Worm (Caenorhabditis elegans) whole organism, midembryonic: ENCODE measurements around the gene srw-68.

Source experiments
- T22C8.4 ChIP-seq: fragments of 200-800 bp; sonication (Bioruptor generic); IDR thresholded peaks from 2 replicates; pipeline ENCODE4 v1.3.6; 2022; ENCODE audit warnings: missing genetic modification characterization, missing compliant biosample characterization
- cog-1 ChIP-seq: sonication (generic microtip); optimal IDR thresholded peaks from 2 replicates; lab custom pipeline; 2016; ENCODE audit warnings: missing genetic modification characterization, missing compliant biosample characterization
- flt-1 ChIP-seq: fragments of 200-800 bp; sonication (Bioruptor generic); IDR thresholded peaks from 2 replicates; pipeline ENCODE4 v1.3.6; 2022; ENCODE audit warnings: missing genetic modification characterization, missing compliant biosample characterization
- klf-2 ChIP-seq: fragments of 200-800 bp; sonication (Bioruptor generic); conservative IDR thresholded peaks from 2 replicates; pipeline ENCODE4 v1.3.6; 2022; ENCODE audit warnings: missing genetic modification reagents, missing genetic modification characterization, missing compliant biosample characterization
- med-1 ChIP-seq: sonication (generic microtip); optimal IDR thresholded peaks from 2 replicates; lab custom pipeline; 2017; ENCODE audit warnings: missing genetic modification characterization, mild to moderate bottlenecking, missing compliant biosample characterization, antibody characterized with exemption, missing genetic modification reagents; ENCODE audit not compliant: insufficient read depth
- ref-1 ChIP-seq: fragments of 200-800 bp; sonication (Bioruptor generic); conservative IDR thresholded peaks from 2 replicates; pipeline ENCODE4 v1.3.6; 2022; ENCODE audit warnings: missing genetic modification reagents, missing genetic modification characterization, missing compliant biosample characterization
- tab-1 ChIP-seq: fragments of 200-800 bp; sonication (Bioruptor generic); IDR thresholded peaks from 2 replicates; pipeline ENCODE4 v1.3.6; 2022; ENCODE audit warnings: missing genetic modification characterization, missing compliant biosample characterization
- ztf-23 ChIP-seq: fragments of 200-800 bp; sonication (Bioruptor generic); IDR thresholded peaks from 2 replicates; pipeline ENCODE4 v1.3.6; 2022; ENCODE audit warnings: missing genetic modification reagents, missing genetic modification characterization, missing compliant biosample characterization
- ztf-29 ChIP-seq: fragments of 200-800 bp; sonication (Bioruptor generic); IDR thresholded peaks from 2 replicates; pipeline ENCODE4 v1.3.6; 2022; ENCODE audit warnings: missing genetic modification reagents, missing genetic modification characterization, missing compliant biosample characterization

Gene srw-68

ce11 chrV:7415780-7416428, 10.6 kb downstream of the srw-68 start, which contains the start of gene F18E3.13:
Gene F18E3.13 (plus strand): TSS chrV:7416164.
- TF ChIP-seq ref-1 (no peak), med-1 (no peak), tab-1 (GFP tag; lab: Robert Waterston, UW) (no peak), klf-2 (GFP tag; lab: Robert Waterston, UW) (no peak), ztf-23 (GFP tag; lab: Robert Waterston, UW) (no peak), T22C8.4 (GFP tag; lab: Robert Waterston, UW) (no peak), cog-1 (tag; lab: Kevin White, UChicago) (no peak), flt-1 (GFP tag; lab: Robert Waterston, UW) (no peak), ztf-29 (no peak)

- TF ChIP-seq ztf-23 (GFP tag; lab: Robert Waterston, UW) (no peak), med-1 (no peak), cog-1 (tag; lab: Kevin White, UChicago) (no peak), flt-1 (GFP tag; lab: Robert Waterston, UW) (no peak), ref-1 (no peak), T22C8.4 (GFP tag; lab: Robert Waterston, UW) (no peak), tab-1 (GFP tag; lab: Robert Waterston, UW) (no peak), klf-2 (GFP tag; lab: Robert Waterston, UW) (no peak), ztf-29 (no peak)
These were observed 11.6 kb downstream of the srw-68 start, which contains the start of gene F18E3.12 for ce11 chrV:7414909-7415308. Gene F18E3.12 (plus strand): TSS chrV:7414985.

- TF ChIP-seq klf-2 (GFP tag; lab: Robert Waterston, UW) (no peak), ztf-23 (GFP tag; lab: Robert Waterston, UW) (no peak), flt-1 (GFP tag; lab: Robert Waterston, UW) (no peak), ztf-29 (no peak), med-1 (no peak), tab-1 (GFP tag; lab: Robert Waterston, UW) (no peak), cog-1 (tag; lab: Kevin White, UChicago) (no peak), T22C8.4 (GFP tag; lab: Robert Waterston, UW) (no peak)
These were observed 13.3 kb downstream of the srw-68 start, which contains the start of gene F18E3.11 for ce11 chrV:7413107-7413774. Gene F18E3.11 (plus strand): TSS chrV:7413482.

ce11 chrV:7411695-7412094, 14.8 kb downstream of the srw-68 start, which contains the start of gene str-41:
Gene str-41 (plus strand): TSS chrV:7411995.
- no peak for TF ChIP-seq tab-1 (GFP tag; lab: Robert Waterston, UW)
- TF ChIP-seq ref-1, result no peak
- TF ChIP-seq T22C8.4 (GFP tag; lab: Robert Waterston, UW), result no peak
- TF ChIP-seq ztf-23 (GFP tag; lab: Robert Waterston, UW), result no peak
- no peak for TF ChIP-seq med-1
- TF ChIP-seq cog-1 (tag; lab: Kevin White, UChicago), result no peak
- no peak for TF ChIP-seq flt-1 (GFP tag; lab: Robert Waterston, UW)
- TF ChIP-seq klf-2 (GFP tag; lab: Robert Waterston, UW), result no peak

- TF ChIP-seq med-1, result no peak
- no peak for TF ChIP-seq klf-2 (GFP tag; lab: Robert Waterston, UW)
- no peak for TF ChIP-seq ref-1
- no peak for TF ChIP-seq ztf-23 (GFP tag; lab: Robert Waterston, UW)
- TF ChIP-seq flt-1 (GFP tag; lab: Robert Waterston, UW), result no peak
- TF ChIP-seq cog-1 (tag; lab: Kevin White, UChicago), result no peak
- TF ChIP-seq T22C8.4 (GFP tag; lab: Robert Waterston, UW), result no peak
- no peak for TF ChIP-seq tab-1 (GFP tag; lab: Robert Waterston, UW)
- TF ChIP-seq ztf-29, result no peak
These were observed 16.9 kb downstream of the srw-68 start, which contains the start of gene R13D7.2 for ce11 chrV:7409599-7409998. Gene R13D7.2 (plus strand): TSS chrV:7409899.

ce11 chrV:7408520-7408919, 18.0 kb downstream of the srw-68 start, which contains the start of gene srt-6:
Gene srt-6 (minus strand): TSS chrV:7408814.
- TF ChIP-seq cog-1 (tag; lab: Kevin White, UChicago) (no peak), klf-2 (GFP tag; lab: Robert Waterston, UW) (no peak), ref-1 (no peak), med-1 (no peak)

- no peak for TF ChIP-seq flt-1 (GFP tag; lab: Robert Waterston, UW)
- TF ChIP-seq T22C8.4 (GFP tag; lab: Robert Waterston, UW), result no peak
- TF ChIP-seq ztf-23 (GFP tag; lab: Robert Waterston, UW), result no peak
- no peak for TF ChIP-seq tab-1 (GFP tag; lab: Robert Waterston, UW)
- TF ChIP-seq med-1, result no peak
- no peak for TF ChIP-seq cog-1 (tag; lab: Kevin White, UChicago)
- TF ChIP-seq ztf-29, result no peak
- no peak for TF ChIP-seq klf-2 (GFP tag; lab: Robert Waterston, UW)
- TF ChIP-seq ref-1, result no peak
These were observed 23.0 kb downstream of the srw-68 start for ce11 chrV:7403501-7403900.

ce11 chrV:7402355-7402754, 24.1 kb downstream of the srw-68 start, which contains the start of gene srj-13:
Gene srj-13 (plus strand): TSS chrV:7402655.
- no peak for TF ChIP-seq tab-1 (GFP tag; lab: Robert Waterston, UW)
- TF ChIP-seq T22C8.4 (GFP tag; lab: Robert Waterston, UW), result no peak
- no peak for TF ChIP-seq ztf-29
- no peak for TF ChIP-seq med-1
- no peak for TF ChIP-seq flt-1 (GFP tag; lab: Robert Waterston, UW)
- TF ChIP-seq ref-1, result no peak
- no peak for TF ChIP-seq cog-1 (tag; lab: Kevin White, UChicago)

ce11 chrV:7400588-7400987, 25.9 kb downstream of the srw-68 start, which contains the start of gene srx-60:
Gene srx-60 (plus strand): TSS chrV:7400888.
- TF ChIP-seq ztf-29 (no peak), cog-1 (tag; lab: Kevin White, UChicago) (no peak), klf-2 (GFP tag; lab: Robert Waterston, UW) (no peak), T22C8.4 (GFP tag; lab: Robert Waterston, UW) (no peak)
